Fruit fly (Drosophila melanogaster): Measurements from ENCODE around the gene Eip78C.

Gene Eip78C

DNA sequence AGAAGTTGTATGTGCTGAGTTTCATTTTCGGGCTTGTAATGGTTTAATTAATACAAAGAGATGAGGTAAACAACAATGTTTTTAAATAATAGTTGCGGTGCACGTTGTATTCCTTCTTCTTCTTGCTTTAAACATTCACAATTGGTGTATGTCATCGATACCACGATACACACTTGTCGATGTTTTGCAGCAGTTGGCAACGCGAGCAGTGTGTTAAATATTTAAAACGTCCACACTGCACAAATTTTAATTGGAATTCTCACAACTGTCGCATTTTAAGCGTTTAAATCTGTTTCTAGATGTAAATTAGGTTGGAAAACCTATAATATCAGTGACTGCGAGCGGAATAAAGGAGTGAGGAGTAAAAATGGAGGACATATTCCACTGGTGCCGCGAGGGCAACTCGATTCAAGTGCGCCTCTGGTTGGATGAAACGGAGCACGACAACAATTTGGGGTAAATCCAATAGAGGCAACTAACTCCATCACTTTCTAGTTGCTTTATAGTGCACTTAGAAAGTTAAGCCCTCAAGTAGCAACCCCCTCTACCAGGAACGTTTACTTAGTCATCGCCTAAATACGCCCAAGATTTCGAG lies 9.6 kb upstream of the Eip78C start, which contains the start of the genes Trmt112 and Ilk (continued):
- no peak for TF ChIP-seq fu2 (GFP tag; optimal IDR thresholded peaks at IDR 0.05)
- peak; percentile 83 for TF ChIP-seq CHES-1-like (GFP tag; optimal IDR thresholded peaks at IDR 0.05)
- no peak for TF ChIP-seq CG4404 (GFP tag; IDR thresholded peaks at IDR 0.05)
- no peak for TF ChIP-seq CG1529 (GFP tag; optimal IDR thresholded peaks at IDR 0.05)
- TF ChIP-seq Nf-YA (GFP tag; IDR thresholded peaks at IDR 0.05), result no peak
- peak in 1 of 2 experiments; percentile 21 for TF ChIP-seq dpn (GFP tag; optimal IDR thresholded peaks at IDR 0.05)
- TF ChIP-seq jigr1 (GFP tag; IDR thresholded peaks at IDR 0.05), result no peak
- peak; percentile 81 for TF ChIP-seq inv (GFP tag; IDR thresholded peaks at IDR 0.05; ENCODE audit: partially characterized antibody)
- no peak for TF ChIP-seq CG14014 (GFP tag; IDR thresholded peaks at IDR 0.05)
- TF ChIP-seq Awh (GFP tag; IDR thresholded peaks at IDR 0.05), result no peak
- TF ChIP-seq lbe (GFP tag; optimal IDR thresholded peaks at IDR 0.05), result no peak
- TF ChIP-seq CG2116 (GFP tag; optimal IDR thresholded peaks at IDR 0.05), result peak; percentile 64
- no peak for TF ChIP-seq CG12219 (GFP tag; optimal IDR thresholded peaks at IDR 0.05)
- no peak for TF ChIP-seq CG8281 (tag; optimal IDR thresholded peaks at IDR 0.05)
- no peak for TF ChIP-seq CG14965 (GFP tag; optimal IDR thresholded peaks at IDR 0.05; ENCODE audit: borderline replicate concordance)
- TF ChIP-seq fru (optimal IDR thresholded peaks at IDR 0.05), result no peak
- TF ChIP-seq Atf-2 (GFP tag; optimal IDR thresholded peaks at IDR 0.05), result no peak
- TF ChIP-seq Dll (GFP tag; IDR thresholded peaks at IDR 0.05; ENCODE audit: partially characterized antibody), result peak; percentile 72; the same call in 3 of the 4 replicates
- no peak for TF ChIP-seq wek (GFP tag; optimal IDR thresholded peaks at IDR 0.05)
- TF ChIP-seq CG9727 (GFP tag; optimal IDR thresholded peaks at IDR 0.05), result no peak
- peak; percentile 83 for TF ChIP-seq CG6791 (GFP tag; IDR thresholded peaks at IDR 0.05; ENCODE audit: partially characterized antibody)
- TF ChIP-seq Max (GFP tag; optimal IDR thresholded peaks at IDR 0.05), result peak; percentile 70
- TF ChIP-seq Antp (GFP tag; optimal IDR thresholded peaks at IDR 0.05), result no peak
- TF ChIP-seq CG12071 (GFP tag; optimal IDR thresholded peaks at IDR 0.05), result no peak
- no peak for TF ChIP-seq ash1 (GFP tag; optimal IDR thresholded peaks at IDR 0.05)
- TF ChIP-seq CG4854 (GFP tag; optimal IDR thresholded peaks at IDR 0.05), result peak; percentile 98
- TF ChIP-seq CG10654 (GFP tag; optimal IDR thresholded peaks at IDR 0.05), result no peak
- TF ChIP-seq CG7745 (tag; optimal IDR thresholded peaks at IDR 0.05), result no peak
- peak; percentile 32 for TF ChIP-seq CG17829 (tag; optimal IDR thresholded peaks at IDR 0.05)
- no peak for TF ChIP-seq Mes4 (GFP tag; optimal IDR thresholded peaks at IDR 0.05)
- peak; percentile 87 for TF ChIP-seq Sin3A (optimal IDR thresholded peaks at IDR 0.05)
- peak; percentile 14 for TF ChIP-seq gsb-n (tag; optimal IDR thresholded peaks at IDR 0.05)
- TF ChIP-seq ap (GFP tag; IDR thresholded peaks at IDR 0.05), result no peak
- TF ChIP-seq crp (GFP tag; optimal IDR thresholded peaks at IDR 0.05), result peak in 1 of 2 experiments; percentile 66
- TF ChIP-seq Jarid2 (GFP tag; optimal IDR thresholded peaks at IDR 0.05), result no peak
- TF ChIP-seq unc-4 (GFP tag; IDR thresholded peaks at IDR 0.05; ENCODE audit: partially characterized antibody), result peak; percentile 78
- TF ChIP-seq cato (GFP tag; optimal IDR thresholded peaks at IDR 0.05; ENCODE audit: borderline replicate concordance), result no peak
- TF ChIP-seq CG3847 (GFP tag; IDR thresholded peaks at IDR 0.05), result peak; percentile 81
- peak; percentile 68 for TF ChIP-seq gfzf (GFP tag; optimal IDR thresholded peaks at IDR 0.05)
- no peak for TF ChIP-seq pita (GFP tag; optimal IDR thresholded peaks at IDR 0.05)
- TF ChIP-seq CG16863 (GFP tag; optimal IDR thresholded peaks at IDR 0.05), result no peak
- TF ChIP-seq HLH3B (GFP tag; IDR thresholded peaks at IDR 0.05), result no peak
- no peak for TF ChIP-seq CG2889 (GFP tag; IDR thresholded peaks at IDR 0.05)
- TF ChIP-seq unpg (GFP tag; optimal IDR thresholded peaks at IDR 0.05), result no peak
- TF ChIP-seq nerfin-2 (GFP tag; IDR thresholded peaks at IDR 0.05; ENCODE audit: partially characterized antibody), result peak; percentile 67
- TF ChIP-seq schlank (tag; optimal IDR thresholded peaks at IDR 0.05), result no peak
- TF ChIP-seq CG10979 (tag; optimal IDR thresholded peaks at IDR 0.05), result no peak
- TF ChIP-seq CG33213 (GFP tag; optimal IDR thresholded peaks at IDR 0.05), result peak; percentile 57
- TF ChIP-seq org-1 (GFP tag; optimal IDR thresholded peaks at IDR 0.05), result no peak
- peak; percentile 73 for TF ChIP-seq hbn (GFP tag; IDR thresholded peaks at IDR 0.05; ENCODE audit: partially characterized antibody)

All from whole organism, embryonic.